Fruit fly (Drosophila melanogaster) S2 (cell line): ENCODE data around the gene Hr38.

ENCODE experiments used
- CG8478 ChIP-seq: fragments of >200 bp; optimal IDR thresholded peaks from 2 replicates; lab custom pipeline; 2018
- CTCF ChIP-seq, 2 experiments: fragments of >200 bp; optimal IDR thresholded peaks; 2 replicates each; lab custom pipeline; 2018

DNA sequence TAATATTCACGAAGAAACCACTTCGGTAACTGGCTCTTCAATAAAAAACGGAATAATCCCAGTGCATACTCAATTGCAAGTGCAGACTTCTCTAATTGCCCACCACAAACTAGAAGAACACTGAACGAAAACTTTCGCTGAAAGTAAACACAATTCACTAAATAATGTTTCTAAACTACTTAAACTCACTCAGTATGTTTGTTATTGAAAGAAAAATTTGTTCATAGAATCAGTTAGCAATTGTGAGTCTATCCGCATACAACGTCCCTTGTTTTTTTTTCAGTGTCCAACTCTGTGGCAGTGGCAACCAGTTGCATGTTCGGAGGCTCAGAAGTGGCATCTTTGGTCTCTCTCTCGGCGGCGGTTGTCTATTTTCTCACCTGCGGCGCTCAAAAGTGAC lies 7.1 kb upstream of the Hr38 start:
- TF ChIP-seq CG8478 (lab: Kevin White, UChicago) (no peak), CTCF (optimal IDR thresholded peaks at IDR 0.05; lab: Kevin White, UChicago) (no peak)
